Fruit fly (Drosophila melanogaster) whole organism, adult: ENCODE results near the gene CG13606.

Source experiments
- CG11617 ChIP-seq: fragments of 200-800 bp; sonication (Bioruptor generic); optimal IDR thresholded peaks from 2 replicates; lab custom pipeline; 2017; ENCODE audit warnings: mild to moderate bottlenecking, missing biosample characterization, missing genetic modification reagents, missing genetic modification characterization
- CG12768 ChIP-seq: fragments of 200-800 bp; sonication (Bioruptor generic); optimal IDR thresholded peaks from 2 replicates; lab custom pipeline; 2017; ENCODE audit warnings: missing biosample characterization, missing genetic modification characterization, mild to moderate bottlenecking, moderate library complexity, missing genetic modification reagents
- CG1620 ChIP-seq: fragments of 200-800 bp; sonication (Bioruptor generic); optimal IDR thresholded peaks from 2 replicates; lab custom pipeline; 2016; ENCODE audit warnings: missing biosample characterization, missing genetic modification characterization
- CG33017 ChIP-seq: fragments of 200-800 bp; sonication (Bioruptor generic); optimal IDR thresholded peaks from 2 replicates; lab custom pipeline; 2018; ENCODE audit warnings: missing biosample characterization, mild to moderate bottlenecking, missing genetic modification characterization, moderate library complexity
- CG7045 ChIP-seq: fragments of 200-800 bp; sonication (Bioruptor generic); optimal IDR thresholded peaks from 2 replicates; lab custom pipeline; 2017; ENCODE audit warnings: missing biosample characterization, mild to moderate bottlenecking, missing genetic modification characterization
- CG7101 ChIP-seq: fragments of 200-800 bp; sonication (Bioruptor generic); optimal IDR thresholded peaks from 2 replicates; lab custom pipeline; 2018; ENCODE audit warnings: missing biosample characterization, mild to moderate bottlenecking, missing genetic modification characterization, moderate library complexity
- Crg-1 ChIP-seq: fragments of 200-800 bp; sonication (Bioruptor generic); optimal IDR thresholded peaks from 2 replicates; lab custom pipeline; 2016; ENCODE audit warnings: missing biosample characterization, missing genetic modification characterization
- cic ChIP-seq: fragments of 200-800 bp; sonication (Bioruptor generic); optimal IDR thresholded peaks from 2 replicates; lab custom pipeline; 2017; ENCODE audit warnings: missing biosample characterization, mild to moderate bottlenecking, missing genetic modification characterization, moderate library complexity
- cnc ChIP-seq, 2 experiments: fragments of >200 bp; optimal IDR thresholded peaks; 2 replicates each; lab custom pipeline; 2017
- kay ChIP-seq: fragments of 200-800 bp; sonication (Bioruptor generic); peaks from one replicate; lab custom pipeline; 2016; ENCODE audit warnings: missing biosample characterization, missing genetic modification characterization, borderline replicate concordance
- ovo ChIP-seq: fragments of 200-800 bp; sonication (Bioruptor generic); optimal IDR thresholded peaks from 2 replicates; lab custom pipeline; 2016; ENCODE audit warnings: missing biosample characterization, missing genetic modification characterization
- pad ChIP-seq: fragments of 200-800 bp; sonication (Bioruptor generic); optimal IDR thresholded peaks from 3 replicates; lab custom pipeline; 2017; ENCODE audit warnings: missing biosample characterization, missing genetic modification characterization, mild to moderate bottlenecking, moderate library complexity, missing genetic modification reagents
- tj ChIP-seq: fragments of 200-800 bp; sonication (Bioruptor generic); optimal IDR thresholded peaks from 3 replicates; lab custom pipeline; 2017; ENCODE audit warnings: missing biosample characterization, mild to moderate bottlenecking, missing genetic modification characterization, moderate library complexity

DNA sequence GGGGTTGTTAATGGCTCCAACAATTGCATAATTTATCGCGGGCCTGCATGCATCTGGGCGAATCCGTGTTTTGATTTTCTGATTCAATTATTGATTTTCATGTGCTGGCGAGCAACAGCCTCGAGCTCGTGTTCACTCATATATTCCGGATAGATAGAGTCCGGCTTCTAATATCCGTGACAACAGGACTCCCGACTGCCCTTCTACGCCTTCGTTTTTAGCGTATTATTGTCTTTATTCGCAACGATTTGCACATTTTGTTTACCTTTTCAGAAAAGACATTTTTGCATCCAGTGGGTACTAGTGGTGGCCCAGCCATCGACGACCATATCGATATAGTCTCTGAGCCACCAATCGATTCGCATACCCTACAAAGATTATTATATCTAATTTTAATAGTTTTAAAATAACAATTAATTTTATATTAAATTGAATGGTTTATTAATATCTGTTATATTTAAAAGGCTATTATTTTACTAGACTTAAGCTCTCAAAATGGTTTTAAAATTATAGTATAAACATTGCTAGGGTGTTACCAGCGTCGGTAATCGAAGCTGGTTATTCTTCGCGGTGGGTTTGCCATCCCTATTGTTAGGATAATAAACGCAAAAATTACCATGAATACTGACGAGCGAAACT is 11.1 kb upstream of the CG13606 start, which contains the start of the genes Myo95E and TBC1d7:
- peak; percentile 34 for TF ChIP-seq cic (GFP tag; lab: Kevin White, UChicago)
- no peak for TF ChIP-seq kay
- TF ChIP-seq pad (GFP tag; lab: Kevin White, UChicago) = peak; percentile 82
- TF ChIP-seq CG33017 = peak; percentile 91
- peak; percentile 45 for TF ChIP-seq Crg-1 (GFP tag; lab: Kevin White, UChicago)
- peak; percentile 86 for TF ChIP-seq CG11617 (GFP tag; lab: Kevin White, UChicago)
- TF ChIP-seq CG7045 (GFP tag; lab: Kevin White, UChicago) = peak; percentile 83
- peak; percentile 57 for TF ChIP-seq CG1620 (GFP tag; lab: Kevin White, UChicago)
- TF ChIP-seq ovo = peak; percentile 17
- peak; percentile 50 for TF ChIP-seq tj
- peak; percentile 94 for TF ChIP-seq CG7101 (tag; lab: Kevin White, UChicago)
- TF ChIP-seq cnc (optimal IDR thresholded peaks at IDR 0.05; lab: Kevin White, UChicago) = no peak
- peak; percentile 91 for TF ChIP-seq CG12768 (GFP tag; lab: Kevin White, UChicago)
